Fruit fly (Drosophila melanogaster) whole organism, pupa: ENCODE data around the gene CG18814.

ENCODE experiments used
- CG10348 ChIP-seq: fragments of 200-800 bp; sonication (Bioruptor generic); IDR thresholded peaks from 2 replicates; pipeline ENCODE4 v1.3.6; 2022; ENCODE audit warnings: missing biosample characterization, missing genetic modification characterization
- CG12605 ChIP-seq: fragments of 200-800 bp; sonication (Bioruptor generic); IDR thresholded peaks from 2 replicates; pipeline ENCODE4 v1.3.6; 2022; ENCODE audit warnings: missing biosample characterization, missing genetic modification characterization
- CG13204 ChIP-seq: fragments of 200-800 bp; sonication (Bioruptor generic); optimal IDR thresholded peaks from 2 replicates; lab custom pipeline; 2018; ENCODE audit warnings: missing biosample characterization, mild to moderate bottlenecking, missing genetic modification characterization, moderate library complexity
- CG14655 ChIP-seq: fragments of 200-800 bp; sonication (Bioruptor generic); optimal IDR thresholded peaks from 3 replicates; lab custom pipeline; 2017; ENCODE audit warnings: mild to moderate bottlenecking, missing biosample characterization, missing genetic modification reagents, missing genetic modification characterization
- CG15710 ChIP-seq: fragments of 200-800 bp; sonication (Bioruptor generic); optimal IDR thresholded peaks from 2 replicates; lab custom pipeline; 2018; ENCODE audit warnings: missing biosample characterization, mild to moderate bottlenecking, missing genetic modification characterization, moderate library complexity
- CG17806 ChIP-seq: fragments of 200-800 bp; sonication (Bioruptor generic); optimal IDR thresholded peaks from 2 replicates; lab custom pipeline; 2018; ENCODE audit warnings: missing biosample characterization, mild to moderate bottlenecking, missing genetic modification characterization, moderate library complexity
- CG32121 ChIP-seq: fragments of 200-800 bp; sonication (Bioruptor generic); IDR thresholded peaks from 2 replicates; pipeline ENCODE4 v1.3.6; 2022; ENCODE audit warnings: missing biosample characterization, missing genetic modification characterization
- CG34367 ChIP-seq: fragments of 200-800 bp; sonication (Bioruptor generic); optimal IDR thresholded peaks from 2 replicates; lab custom pipeline; 2018; ENCODE audit warnings: missing biosample characterization, mild to moderate bottlenecking, missing genetic modification characterization
- CG4496 ChIP-seq: fragments of 200-800 bp; sonication (Bioruptor generic); IDR thresholded peaks from 3 replicates; pipeline ENCODE4 v1.3.6; 2022; ENCODE audit warnings: missing biosample characterization, missing genetic modification characterization
- CG8159 ChIP-seq: fragments of 200-800 bp; sonication (Bioruptor generic); optimal IDR thresholded peaks from 3 replicates; lab custom pipeline; 2018; ENCODE audit warnings: missing biosample characterization, mild to moderate bottlenecking, missing genetic modification characterization, moderate library complexity
- CG8301 ChIP-seq: fragments of 200-800 bp; sonication (Bioruptor generic); optimal IDR thresholded peaks from 2 replicates; lab custom pipeline; 2018; ENCODE audit warnings: missing biosample characterization, mild to moderate bottlenecking, missing genetic modification characterization
- CG9948 ChIP-seq: fragments of 200-800 bp; sonication (Bioruptor generic); optimal IDR thresholded peaks from 2 replicates; lab custom pipeline; 2018; ENCODE audit warnings: missing biosample characterization, mild to moderate bottlenecking, missing genetic modification characterization, moderate library complexity
- D1 ChIP-seq: fragments of 200-800 bp; sonication (Bioruptor generic); optimal IDR thresholded peaks from 2 replicates; lab custom pipeline; 2018; ENCODE audit warnings: missing biosample characterization, mild to moderate bottlenecking, missing genetic modification characterization, moderate library complexity
- EcR ChIP-seq: fragments of 200-800 bp; sonication (Bioruptor generic); optimal IDR thresholded peaks from 3 replicates; lab custom pipeline; 2019; ENCODE audit warnings: missing biosample characterization, missing genetic modification characterization, mild to moderate bottlenecking, moderate library complexity, missing genetic modification reagents
- Ets98B ChIP-seq: fragments of 200-800 bp; sonication (Bioruptor generic); IDR thresholded peaks from 2 replicates; pipeline ENCODE4 v1.3.6; 2022; ENCODE audit warnings: missing biosample characterization, missing genetic modification characterization
- Pif1A ChIP-seq: fragments of 200-800 bp; sonication (Bioruptor generic); optimal IDR thresholded peaks from 3 replicates; lab custom pipeline; 2016; ENCODE audit warnings: missing biosample characterization, missing genetic modification characterization
- Pif1B ChIP-seq: fragments of 200-800 bp; sonication (Bioruptor generic); optimal IDR thresholded peaks from 3 replicates; lab custom pipeline; 2016; ENCODE audit warnings: missing biosample characterization, missing genetic modification characterization
- Snoo ChIP-seq: fragments of 200-800 bp; sonication (Bioruptor generic); optimal IDR thresholded peaks from 3 replicates; lab custom pipeline; 2017; ENCODE audit warnings: missing biosample characterization, mild to moderate bottlenecking, missing genetic modification characterization, inconsistent platforms
- fd96Ca ChIP-seq: fragments of 200-800 bp; sonication (Bioruptor generic); IDR thresholded peaks from 3 replicates; pipeline ENCODE4 v1.3.6; 2022; ENCODE audit warnings: missing biosample characterization, missing genetic modification characterization
- gl ChIP-seq: fragments of 200-800 bp; sonication (Bioruptor generic); optimal IDR thresholded peaks from 2 replicates; lab custom pipeline; 2018; ENCODE audit warnings: missing biosample characterization, mild to moderate bottlenecking, missing genetic modification characterization
- rn ChIP-seq: fragments of 200-800 bp; sonication (Bioruptor generic); IDR thresholded peaks from 2 replicates; pipeline ENCODE4 v1.3.6; 2022; ENCODE audit warnings: missing biosample characterization, missing genetic modification characterization

CG18814 gene

DNA sequence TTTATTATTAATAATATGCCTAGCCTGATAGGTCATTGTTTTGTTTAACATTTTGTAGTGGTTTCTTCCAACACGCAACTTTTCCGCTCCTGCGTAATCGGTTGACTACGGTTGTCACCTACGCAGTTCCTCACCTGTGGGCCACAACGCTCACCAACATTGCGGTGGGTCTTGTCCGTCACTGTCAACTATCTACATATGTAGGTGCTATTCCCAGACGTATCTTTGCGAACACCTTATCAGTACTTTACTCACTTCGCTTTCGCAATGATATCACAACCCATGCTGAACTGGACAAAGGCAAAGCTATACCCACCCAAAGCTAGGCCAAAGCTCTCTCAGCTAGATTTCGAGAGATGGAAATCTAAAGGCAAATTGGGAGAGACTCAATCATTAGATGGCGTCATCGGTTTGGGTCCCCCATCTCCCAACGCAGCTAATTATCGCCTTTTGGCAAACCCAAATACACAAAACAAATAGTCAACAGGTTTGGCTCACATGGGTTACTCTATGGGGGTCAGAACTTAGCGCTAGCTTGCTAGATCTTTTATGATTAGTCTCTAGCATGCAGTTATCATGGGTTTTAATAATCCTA lies 13.4 kb upstream of the CG18814 start:
- TF ChIP-seq CG4496 = no peak
- TF ChIP-seq Pif1B (GFP tag; lab: Kevin White, UChicago) = no peak
- no peak for TF ChIP-seq gl (tag; lab: Kevin White, UChicago)
- no peak for TF ChIP-seq CG10348 (GFP tag; lab: Robert Waterston, UW)
- TF ChIP-seq CG15710 = no peak
- 0 out of 3 replicates have a peak, but pooled peaks have one; percentile 9 for TF ChIP-seq fd96Ca (GFP tag; lab: Robert Waterston, UW)
- TF ChIP-seq, all 21 proteins: peak for 1

dm6 chr3L:16357187-16357728 lies 12.4 kb upstream of the CG18814 start:
- TF ChIP-seq D1 (no peak), EcR (peak; percentile 91)

DNA sequence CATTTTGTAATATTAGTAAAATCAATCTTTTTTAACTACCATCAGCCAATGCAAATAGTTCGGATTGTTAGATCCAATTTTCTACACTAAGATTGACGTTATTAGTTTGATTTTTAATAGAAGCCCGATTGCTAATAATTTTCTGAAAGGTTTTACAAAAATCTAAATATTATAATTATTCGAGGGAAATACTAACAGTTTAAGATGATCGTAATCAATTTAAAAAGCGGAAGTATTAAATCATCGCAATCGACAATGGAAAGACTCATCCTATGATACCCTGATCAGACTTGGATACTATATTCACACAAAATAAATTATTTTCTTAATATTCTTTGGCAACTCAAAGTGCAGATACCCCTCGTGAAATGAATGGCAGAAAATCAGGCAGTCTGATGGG lies 11.8 kb upstream of the CG18814 start:
- TF ChIP-seq CG12605 (GFP tag; lab: Robert Waterston, UW) = no peak
- TF ChIP-seq CG17806 = no peak
- TF ChIP-seq CG10348 (GFP tag; lab: Robert Waterston, UW) = no peak
- TF ChIP-seq CG13204 = no peak
- TF ChIP-seq CG8159 (tag; lab: Kevin White, UChicago) = peak; percentile 62
- TF ChIP-seq D1 = peak; percentile 52
- TF ChIP-seq Ets98B (GFP tag; lab: Robert Waterston, UW) = no peak
- TF ChIP-seq CG9948 (tag; lab: Kevin White, UChicago) = peak; percentile 27
- no peak for TF ChIP-seq CG8301 (tag; lab: Kevin White, UChicago)
- TF ChIP-seq CG14655 (GFP tag; lab: Kevin White, UChicago) = no peak
- TF ChIP-seq CG15710 = peak; percentile 16

DNA sequence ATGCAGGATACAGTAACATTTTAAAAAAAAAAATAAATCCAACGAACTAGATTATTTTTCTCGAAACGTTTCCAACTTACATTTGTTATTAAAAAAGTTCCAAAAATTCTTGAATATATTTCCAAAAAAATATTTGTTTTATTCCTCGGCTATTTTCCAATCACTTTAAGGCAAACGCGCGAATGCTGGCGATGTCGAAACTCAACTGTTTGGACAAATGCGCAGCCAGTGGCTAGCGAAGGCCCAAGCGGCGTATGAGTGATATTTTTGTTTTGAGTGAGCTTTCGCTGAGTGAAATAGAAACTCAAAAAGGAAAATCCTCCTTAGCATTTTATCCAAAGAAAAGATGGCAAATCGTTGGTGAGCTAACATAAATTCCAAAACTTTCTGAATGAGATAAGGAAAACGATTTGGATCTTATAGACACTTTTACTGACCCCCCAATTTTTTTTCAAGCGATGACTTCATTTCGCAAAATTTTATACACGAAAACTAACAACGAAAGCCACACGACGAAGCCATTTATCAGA lies 10.3 kb upstream of the CG18814 start, which contains the start of gene ringer:
TSS of gene ringer (minus strand) at position 210 of the 530 bp plus-strand sequence.
- TF ChIP-seq CG17806 (no peak), CG32121 (no peak), gl (tag; lab: Kevin White, UChicago) (no peak), fd96Ca (GFP tag; lab: Robert Waterston, UW) (no peak)

DNA sequence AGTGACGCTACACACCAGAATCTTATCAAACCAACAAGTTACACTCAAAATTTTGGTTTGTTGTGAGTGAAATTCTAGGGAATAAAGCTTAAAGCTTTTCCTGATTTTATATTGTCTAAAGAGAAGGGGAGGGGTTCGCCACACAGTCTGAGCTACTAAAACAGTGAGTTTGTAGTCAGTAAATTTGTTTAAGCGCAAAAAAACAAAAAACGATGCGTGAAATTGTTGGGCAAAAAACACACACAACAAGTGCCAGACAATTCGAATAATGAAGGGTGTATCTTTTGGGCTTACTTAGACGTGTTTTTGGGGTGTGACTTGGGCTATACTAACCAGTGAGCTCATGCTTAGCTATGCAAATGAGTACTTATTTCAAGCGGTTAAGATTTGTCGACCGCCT lies 9.8 kb upstream of the CG18814 start:
- TF ChIP-seq CG17806 = no peak
- no peak for TF ChIP-seq CG8301 (tag; lab: Kevin White, UChicago)
- TF ChIP-seq CG34367 (tag; lab: Kevin White, UChicago) = no peak
- no peak for TF ChIP-seq CG10348 (GFP tag; lab: Robert Waterston, UW)
- no peak for TF ChIP-seq CG8159 (tag; lab: Kevin White, UChicago)
- no peak for TF ChIP-seq CG15710
- no peak for TF ChIP-seq CG14655 (GFP tag; lab: Kevin White, UChicago)
- no peak for TF ChIP-seq CG32121
- no peak for TF ChIP-seq Pif1B (GFP tag; lab: Kevin White, UChicago)
- no peak for TF ChIP-seq Pif1A (GFP tag; lab: Kevin White, UChicago)
- TF ChIP-seq Ets98B (GFP tag; lab: Robert Waterston, UW) = no peak
- no peak for TF ChIP-seq D1
- TF ChIP-seq CG13204 = no peak
- no peak for TF ChIP-seq gl (tag; lab: Kevin White, UChicago)

DNA sequence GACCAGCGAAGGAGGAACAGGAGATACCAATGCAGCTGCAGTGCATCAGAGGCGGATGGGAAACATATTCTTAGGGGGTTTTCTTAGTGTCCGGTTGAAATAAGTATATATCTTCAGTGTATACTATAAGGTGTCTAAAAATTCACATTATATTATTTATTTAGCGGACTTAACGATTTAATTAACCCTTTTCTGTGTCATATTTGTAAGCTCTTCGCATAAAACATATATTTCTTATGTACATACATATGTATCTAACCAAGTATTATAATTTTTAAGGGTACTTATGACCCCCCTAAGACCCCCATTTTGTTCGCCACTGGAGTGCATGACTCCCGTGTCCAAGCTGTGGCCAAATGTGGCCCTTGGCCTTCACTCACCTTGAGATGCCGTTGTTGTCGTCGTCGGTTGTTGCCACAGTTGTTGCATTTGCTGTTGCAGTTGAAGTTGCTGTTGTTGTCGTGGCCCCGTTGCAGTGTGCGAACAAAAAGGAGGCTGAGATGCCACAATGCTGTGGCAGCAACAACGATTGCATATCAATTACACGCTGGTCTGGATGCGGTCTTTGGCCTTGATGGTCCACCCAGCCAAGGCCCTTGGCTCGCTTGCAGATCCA lies 8.3 kb upstream of the CG18814 start:
- TF ChIP-seq CG9948 (tag; lab: Kevin White, UChicago) (peak; percentile 98), CG34367 (tag; lab: Kevin White, UChicago) (peak; percentile 95), Ets98B (GFP tag; lab: Robert Waterston, UW) (no peak), CG15710 (peak; percentile 97), CG13204 (peak; percentile 90), CG8301 (tag; lab: Kevin White, UChicago) (peak; percentile 67), CG17806 (peak; percentile 94), Pif1A (GFP tag; lab: Kevin White, UChicago) (peak; percentile 83), gl (tag; lab: Kevin White, UChicago) (peak; percentile 86), CG32121 (no peak), Snoo (tag; lab: Kevin White, UChicago) (peak; percentile 73), EcR (peak; percentile 91), rn (GFP tag; lab: Robert Waterston, UW) (no peak), CG10348 (GFP tag; lab: Robert Waterston, UW) (no peak), CG4496 (no peak), Pif1B (GFP tag; lab: Kevin White, UChicago) (peak; percentile 84), fd96Ca (GFP tag; lab: Robert Waterston, UW) (0 out of 3 replicates have a peak, but pooled peaks have one; percentile 22), CG14655 (GFP tag; lab: Kevin White, UChicago) (peak; percentile 83), CG8159 (tag; lab: Kevin White, UChicago) (peak; percentile 98), CG12605 (GFP tag; lab: Robert Waterston, UW) (no peak), D1 (peak; percentile 93)
